Fruit fly (Drosophila melanogaster) whole organism, embryonic: ENCODE data around the gene CG13457.

Source experiments
- ATbp ChIP-seq: fragments of 200-800 bp; sonication (Bioruptor generic); optimal IDR thresholded peaks from 2 replicates; lab custom pipeline; 2017; ENCODE audit warnings: missing biosample characterization, mild to moderate bottlenecking, missing genetic modification characterization, missing genetic modification reagents
- Ada2b ChIP-seq: fragments of 200-800 bp; sonication (Bioruptor generic); IDR thresholded peaks from 2 replicates; pipeline ENCODE4 v1.3.6; 2022; ENCODE audit warnings: missing biosample characterization, missing genetic modification characterization
- BEAF-32 ChIP-seq: fragments of 200-800 bp; sonication (Bioruptor generic); optimal IDR thresholded peaks from 3 replicates; lab custom pipeline; 2017; ENCODE audit warnings: missing biosample characterization, missing genetic modification characterization, mild to moderate bottlenecking, moderate library complexity, missing genetic modification reagents
- CG9876 ChIP-seq: fragments of 200-800 bp; sonication (Bioruptor generic); optimal IDR thresholded peaks from 2 replicates; lab custom pipeline; 2016; ENCODE audit warnings: missing biosample characterization, missing genetic modification characterization
- CrebB ChIP-seq: fragments of 200-800 bp; sonication (Bioruptor generic); optimal IDR thresholded peaks from 3 replicates; lab custom pipeline; 2018; ENCODE audit warnings: missing biosample characterization, mild to moderate bottlenecking, missing genetic modification characterization
- ash1 ChIP-seq: fragments of 200-800 bp; sonication (Bioruptor generic); optimal IDR thresholded peaks from 2 replicates; lab custom pipeline; 2018; ENCODE audit warnings: missing biosample characterization, mild to moderate bottlenecking, missing genetic modification characterization
- pros ChIP-seq: fragments of 200-800 bp; sonication (Bioruptor generic); optimal IDR thresholded peaks from 3 replicates; lab custom pipeline; 2019; ENCODE audit warnings: missing biosample characterization, mild to moderate bottlenecking, missing genetic modification characterization, moderate library complexity
- usp ChIP-seq: fragments of >200 bp; optimal IDR thresholded peaks from 2 replicates; lab custom pipeline; 2017; ENCODE audit warnings: missing biosample characterization, missing genetic modification characterization
- vfl ChIP-seq: fragments of 200-800 bp; sonication (Bioruptor generic); optimal IDR thresholded peaks from 2 replicates; lab custom pipeline; 2016; ENCODE audit warnings: missing biosample characterization, missing genetic modification characterization

- TF ChIP-seq usp (GFP tag; lab: Kevin White, UChicago), result no peak
- no peak for TF ChIP-seq BEAF-32
- no peak for TF ChIP-seq vfl (GFP tag; lab: Kevin White, UChicago)
- TF ChIP-seq ATbp (GFP tag; lab: Kevin White, UChicago), result no peak
- no peak for TF ChIP-seq Ada2b (GFP tag; lab: Robert Waterston, UW)
- no peak for TF ChIP-seq CG9876 (GFP tag; lab: Kevin White, UChicago)
- TF ChIP-seq CrebB (tag; lab: Kevin White, UChicago), result no peak
- no peak for TF ChIP-seq ash1 (GFP tag; lab: Kevin White, UChicago)
- TF ChIP-seq pros (GFP tag; lab: Kevin White, UChicago), result no peak
Measured at dm6 chr3L:15123736-15124135, 7.4 kb downstream of the CG13457 start.
